Worm (Caenorhabditis elegans): ENCODE measurements around the gene F48F7.6.

ce11 chrX:13945090-13945489 lies 32.5 kb upstream of the F48F7.6 start:
- TF ChIP-seq ama-1 (optimal IDR thresholded peaks at IDR 0.05) = no peak
- no peak for TF ChIP-seq nhr-25 (tag; optimal IDR thresholded peaks at IDR 0.05)
- TF ChIP-seq lin-39 (tag; optimal IDR thresholded peaks at IDR 0.05) = no peak
- no peak for TF ChIP-seq jun-1 (tag; optimal IDR thresholded peaks at IDR 0.05)
- TF ChIP-seq mml-1 (tag; optimal IDR thresholded peaks at IDR 0.05) = no peak
- no peak for TF ChIP-seq fos-1 (tag; optimal IDR thresholded peaks at IDR 0.05)
- TF ChIP-seq nhr-23 (tag; optimal IDR thresholded peaks at IDR 0.05) = no peak
- no peak for TF ChIP-seq pha-4 (tag; optimal IDR thresholded peaks at IDR 0.05)
- TF ChIP-seq R02D3.7 (tag; optimal IDR thresholded peaks at IDR 0.05) = no peak

All from whole organism, L3 larva.